Worm (Caenorhabditis elegans): ENCODE data around the gene Y43F8B.29.
"Not testable (repeated sequence)": the region's sequence is repeated elsewhere in the genome, so short reads cannot be mapped to it uniquely, and the experiment has no call there.

DNA sequence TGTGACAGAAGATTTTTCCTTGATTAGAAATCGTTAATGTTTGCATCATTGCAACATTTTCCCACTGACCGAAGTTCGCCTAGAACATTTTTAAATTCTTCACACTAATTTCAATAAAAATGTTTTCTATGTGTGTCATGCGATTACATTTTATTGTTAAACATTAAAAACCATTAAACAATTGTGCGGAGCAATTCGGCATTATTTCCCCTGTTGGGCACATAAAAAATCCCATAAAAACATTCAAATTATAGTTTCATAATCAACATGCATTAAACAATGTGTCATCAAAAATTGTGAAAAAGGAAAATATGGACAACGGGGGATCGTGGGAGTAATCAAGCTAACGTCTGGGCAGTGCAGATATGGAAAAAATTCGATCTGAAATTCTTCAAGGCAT, 31.9 kb upstream of the Y43F8B.29 start:
- TF ChIP-seq dpl-1 (GFP tag; optimal IDR thresholded peaks at IDR 0.05); Y48G9A.11 (GFP tag; IDR thresholded peaks at IDR 0.05); ztf-11 (tag; optimal IDR thresholded peaks at IDR 0.05); mdl-1 (tag; optimal IDR thresholded peaks at IDR 0.05); pqm-1 (tag; optimal IDR thresholded peaks at IDR 0.05); lsy-2 (tag; optimal IDR thresholded peaks at IDR 0.05); nhr-11 (tag; optimal IDR thresholded peaks at IDR 0.05); pha-4 (GFP tag; IDR thresholded peaks at IDR 0.05); pha-4 (tag; optimal IDR thresholded peaks at IDR 0.05); snpc-4 (tag; optimal IDR thresholded peaks at IDR 0.05); F44E2.7 (GFP tag; IDR thresholded peaks at IDR 0.05): not testable (repeated sequence)
